Fruit fly (Drosophila melanogaster) whole organism, embryonic: ENCODE measurements around the gene CG43051.

Source experiments
- B-H2 ChIP-seq: fragments of 200-800 bp; sonication (Bioruptor generic); optimal IDR thresholded peaks from 2 replicates; lab custom pipeline; 2018; ENCODE audit warnings: missing biosample characterization, mild to moderate bottlenecking, missing genetic modification characterization
- Bdp1 ChIP-seq: fragments of 200-800 bp; sonication (Bioruptor generic); optimal IDR thresholded peaks from 3 replicates; lab custom pipeline; 2016; ENCODE audit warnings: missing biosample characterization, missing genetic modification characterization
- CG10147 ChIP-seq: fragments of 200-800 bp; sonication (Bioruptor generic); optimal IDR thresholded peaks from 2 replicates; lab custom pipeline; 2019; ENCODE audit warnings: missing biosample characterization, mild to moderate bottlenecking, missing genetic modification characterization, moderate library complexity
- CG10209 ChIP-seq: fragments of 200-800 bp; sonication (Bioruptor generic); optimal IDR thresholded peaks from 3 replicates; lab custom pipeline; 2017; ENCODE audit warnings: missing biosample characterization, mild to moderate bottlenecking, missing genetic modification characterization, missing genetic modification reagents
- CG10267 ChIP-seq: fragments of 200-800 bp; sonication (Bioruptor generic); optimal IDR thresholded peaks from 2 replicates; lab custom pipeline; 2018; ENCODE audit warnings: missing biosample characterization, mild to moderate bottlenecking, missing genetic modification characterization, moderate library complexity
- CG11560 ChIP-seq: fragments of 200-800 bp; sonication (Bioruptor generic); IDR thresholded peaks from 3 replicates; pipeline ENCODE4 v1.3.6; 2022; ENCODE audit warnings: missing biosample characterization, missing genetic modification characterization
- CG12071 ChIP-seq: fragments of 200-800 bp; sonication (Bioruptor generic); optimal IDR thresholded peaks from 3 replicates; lab custom pipeline; 2018; ENCODE audit warnings: missing biosample characterization, mild to moderate bottlenecking, missing genetic modification characterization
- CG13624 ChIP-seq: fragments of 200-800 bp; sonication (Bioruptor generic); optimal IDR thresholded peaks from 2 replicates; lab custom pipeline; 2016; ENCODE audit warnings: missing biosample characterization, missing genetic modification characterization
- CG13775 ChIP-seq: fragments of 200-800 bp; sonication (Bioruptor generic); optimal IDR thresholded peaks from 3 replicates; lab custom pipeline; 2017; ENCODE audit warnings: missing biosample characterization, mild to moderate bottlenecking, missing genetic modification characterization
- CG14965 ChIP-seq: fragments of 200-800 bp; sonication (Bioruptor generic); optimal IDR thresholded peaks from 2 replicates; lab custom pipeline; 2016; ENCODE audit warnings: missing biosample characterization, missing genetic modification characterization, borderline replicate concordance
- CG18011 ChIP-seq: fragments of 200-800 bp; sonication (Bioruptor generic); optimal IDR thresholded peaks from 2 replicates; lab custom pipeline; 2017; ENCODE audit warnings: missing biosample characterization, missing genetic modification characterization, mild to moderate bottlenecking, moderate library complexity, missing genotype
- CG2199 ChIP-seq: fragments of 200-800 bp; sonication (Bioruptor generic); IDR thresholded peaks from 3 replicates; pipeline ENCODE4 v1.3.6; 2022; ENCODE audit warnings: missing biosample characterization, missing genetic modification characterization
- CG34422 ChIP-seq: fragments of 200-800 bp; sonication (Bioruptor generic); IDR thresholded peaks from 3 replicates; pipeline ENCODE4 v1.3.6; 2022; ENCODE audit warnings: missing biosample characterization, missing genetic modification characterization
- CG4360 ChIP-seq: fragments of 200-800 bp; sonication (Bioruptor generic); IDR thresholded peaks from 2 replicates; pipeline ENCODE4 v1.3.6; 2022; ENCODE audit warnings: missing biosample characterization, missing genetic modification characterization
- CG4404 ChIP-seq: fragments of 200-800 bp; sonication (Bioruptor generic); IDR thresholded peaks from 2 replicates; pipeline ENCODE4 v1.3.6; 2022; ENCODE audit warnings: missing biosample characterization, missing genetic modification characterization
- CG5245 ChIP-seq: fragments of 200-800 bp; sonication (Bioruptor generic); optimal IDR thresholded peaks from 3 replicates; lab custom pipeline; 2016; ENCODE audit warnings: missing biosample characterization, missing genetic modification characterization
- CG6813 ChIP-seq: fragments of 200-800 bp; sonication (Bioruptor generic); optimal IDR thresholded peaks from 2 replicates; lab custom pipeline; 2017; ENCODE audit warnings: missing biosample characterization, missing genetic modification characterization, mild to moderate bottlenecking, moderate library complexity, missing genetic modification reagents
- CG7357 ChIP-seq: fragments of 200-800 bp; sonication (Bioruptor generic); IDR thresholded peaks from 3 replicates; pipeline ENCODE4 v1.3.6; 2022; ENCODE audit warnings: missing biosample characterization, missing genetic modification characterization
- CG7556 ChIP-seq: fragments of 200-800 bp; sonication (Bioruptor generic); optimal IDR thresholded peaks from 2 replicates; lab custom pipeline; 2017; ENCODE audit warnings: missing biosample characterization, mild to moderate bottlenecking, missing genetic modification characterization
- CG7786 ChIP-seq: fragments of 200-800 bp; sonication (Bioruptor generic); optimal IDR thresholded peaks from 2 replicates; lab custom pipeline; 2016; ENCODE audit warnings: missing biosample characterization, missing genetic modification characterization
- CG8478 ChIP-seq: fragments of >200 bp; optimal IDR thresholded peaks from 2 replicates; lab custom pipeline; 2018
- CG9727 ChIP-seq: fragments of 200-800 bp; sonication (Bioruptor generic); optimal IDR thresholded peaks from 3 replicates; lab custom pipeline; 2017; ENCODE audit warnings: missing biosample characterization, mild to moderate bottlenecking, missing genetic modification characterization
- CG9876 ChIP-seq: fragments of 200-800 bp; sonication (Bioruptor generic); optimal IDR thresholded peaks from 2 replicates; lab custom pipeline; 2016; ENCODE audit warnings: missing biosample characterization, missing genetic modification characterization
- Dek ChIP-seq: fragments of 200-800 bp; sonication (Bioruptor generic); optimal IDR thresholded peaks from 3 replicates; lab custom pipeline; 2019; ENCODE audit warnings: missing biosample characterization, mild to moderate bottlenecking, missing genetic modification characterization, moderate library complexity
- Dip2 ChIP-seq: fragments of 200-800 bp; sonication (Bioruptor generic); IDR thresholded peaks from 2 replicates; pipeline ENCODE4 v1.3.6; 2022; ENCODE audit warnings: missing biosample characterization, missing genetic modification characterization
- Doc3 ChIP-seq: fragments of 200-800 bp; sonication (Bioruptor generic); IDR thresholded peaks from 3 replicates; pipeline ENCODE4 v1.3.6; 2022; ENCODE audit warnings: missing biosample characterization, missing genetic modification characterization; ENCODE audit not compliant: partially characterized antibody
- Fer2 ChIP-seq: fragments of 200-800 bp; sonication (Bioruptor generic); optimal IDR thresholded peaks from 2 replicates; lab custom pipeline; 2018; ENCODE audit warnings: missing biosample characterization, mild to moderate bottlenecking, missing genetic modification characterization, moderate library complexity
- Hand ChIP-seq: fragments of 200-800 bp; sonication (Bioruptor generic); optimal IDR thresholded peaks from 2 replicates; lab custom pipeline; 2017; ENCODE audit warnings: mild to moderate bottlenecking, missing biosample characterization, missing genetic modification reagents, missing genetic modification characterization
- Hr78 ChIP-seq, 2 experiments: fragments of 200-800 bp in 1 of 2; fragments of >200 bp in 1 of 2; sonication (Bioruptor generic) in 1 of 2; optimal IDR thresholded peaks; 2 replicates each; lab custom pipeline; 2017 to 2019; ENCODE audit warnings: missing biosample characterization in 2 of 2, missing genetic modification characterization in 2 of 2, mild to moderate bottlenecking in 1 of 2, moderate library complexity in 1 of 2
- Hsf ChIP-seq: fragments of 200-800 bp; sonication (Bioruptor generic); optimal IDR thresholded peaks from 3 replicates; lab custom pipeline; 2016; ENCODE audit warnings: missing biosample characterization, missing genetic modification characterization
- Lpt ChIP-seq: fragments of >200 bp; optimal IDR thresholded peaks from 2 replicates; lab custom pipeline; 2018; ENCODE audit warnings: missing biosample characterization, missing genetic modification characterization
- Nf-YB ChIP-seq: fragments of 200-800 bp; sonication (Bioruptor generic); optimal IDR thresholded peaks from 3 replicates; lab custom pipeline; 2019; ENCODE audit warnings: missing biosample characterization, mild to moderate bottlenecking, missing genetic modification characterization, moderate library complexity
- Nf-YC ChIP-seq: fragments of 200-800 bp; optimal IDR thresholded peaks from 3 replicates; lab custom pipeline; 2019; ENCODE audit warnings: missing biosample characterization, mild to moderate bottlenecking, missing genetic modification characterization, moderate library complexity
- Pdp1 ChIP-seq, 2 experiments: fragments of 200-800 bp; sonication (Bioruptor generic); optimal IDR thresholded peaks; 3 replicates each; lab custom pipeline; 2016; ENCODE audit warnings: missing biosample characterization in 2 of 2, missing genetic modification characterization in 2 of 2, mild to moderate bottlenecking in 1 of 2, moderate library complexity in 1 of 2
- Sox102F ChIP-seq: fragments of 200-800 bp; sonication (Bioruptor generic); optimal IDR thresholded peaks from 2 replicates; lab custom pipeline; 2018; ENCODE audit warnings: missing biosample characterization, mild to moderate bottlenecking, missing genetic modification characterization, moderate library complexity
- Spps ChIP-seq: fragments of 200-800 bp; sonication (Bioruptor generic); optimal IDR thresholded peaks from 2 replicates; lab custom pipeline; 2018; ENCODE audit warnings: missing biosample characterization, mild to moderate bottlenecking, missing genetic modification characterization
- caup ChIP-seq: fragments of 200-800 bp; sonication (Bioruptor generic); optimal IDR thresholded peaks from 3 replicates; lab custom pipeline; 2017; ENCODE audit warnings: missing biosample characterization, mild to moderate bottlenecking, missing genetic modification characterization, moderate library complexity; ENCODE audit not compliant: severe bottlenecking
- crol ChIP-seq: fragments of 200-800 bp; sonication (Bioruptor generic); IDR thresholded peaks from 2 replicates; pipeline ENCODE4 v1.3.6; 2022; ENCODE audit warnings: missing biosample characterization, missing genetic modification characterization
- dan ChIP-seq: fragments of 200-800 bp; sonication (Bioruptor generic); IDR thresholded peaks from 2 replicates; pipeline ENCODE4 v1.3.6; 2022; ENCODE audit warnings: missing biosample characterization, missing genetic modification characterization
- dmrt99B ChIP-seq: fragments of 200-800 bp; sonication (Bioruptor generic); optimal IDR thresholded peaks from 2 replicates; lab custom pipeline; 2018; ENCODE audit warnings: missing biosample characterization, mild to moderate bottlenecking, missing genetic modification characterization, moderate library complexity
- emc ChIP-seq: fragments of 200-800 bp; sonication (Bioruptor generic); optimal IDR thresholded peaks from 2 replicates; lab custom pipeline; 2016; ENCODE audit warnings: missing biosample characterization, missing genetic modification characterization
- fd64A ChIP-seq: fragments of 200-800 bp; sonication (Bioruptor generic); optimal IDR thresholded peaks from 3 replicates; lab custom pipeline; 2018; ENCODE audit warnings: missing biosample characterization, mild to moderate bottlenecking, missing genetic modification characterization
- gcm ChIP-seq: fragments of 200-800 bp; sonication (Bioruptor generic); optimal IDR thresholded peaks from 2 replicates; lab custom pipeline; 2019; ENCODE audit warnings: missing biosample characterization, mild to moderate bottlenecking, missing genetic modification characterization, moderate library complexity
- lilli ChIP-seq: fragments of 200-800 bp; sonication (Bioruptor generic); optimal IDR thresholded peaks from 3 replicates; lab custom pipeline; 2016; ENCODE audit warnings: missing biosample characterization, missing genetic modification characterization
- psq ChIP-seq: fragments of 200-800 bp; sonication (Bioruptor generic); optimal IDR thresholded peaks from 2 replicates; lab custom pipeline; 2017; ENCODE audit warnings: missing biosample characterization, missing genetic modification characterization
- repo ChIP-seq: fragments of 200-800 bp; sonication (Bioruptor generic); optimal IDR thresholded peaks from 2 replicates; lab custom pipeline; 2016; ENCODE audit warnings: missing biosample characterization, missing genetic modification characterization
- sna ChIP-seq: fragments of 200-800 bp; sonication (Bioruptor generic); IDR thresholded peaks from 2 replicates; pipeline ENCODE4 v1.3.6; 2022; ENCODE audit warnings: missing biosample characterization, missing genetic modification characterization; ENCODE audit not compliant: partially characterized antibody
- sob ChIP-seq: fragments of 200-800 bp; sonication (Bioruptor generic); IDR thresholded peaks from 2 replicates; pipeline ENCODE4 v1.3.6; 2022; ENCODE audit warnings: missing biosample characterization, missing genetic modification characterization
- stc ChIP-seq: fragments of 200-800 bp; sonication (Bioruptor generic); IDR thresholded peaks from 2 replicates; pipeline ENCODE4 v1.3.6; 2022; ENCODE audit warnings: missing biosample characterization, missing genetic modification characterization

CG43051 gene

DNA sequence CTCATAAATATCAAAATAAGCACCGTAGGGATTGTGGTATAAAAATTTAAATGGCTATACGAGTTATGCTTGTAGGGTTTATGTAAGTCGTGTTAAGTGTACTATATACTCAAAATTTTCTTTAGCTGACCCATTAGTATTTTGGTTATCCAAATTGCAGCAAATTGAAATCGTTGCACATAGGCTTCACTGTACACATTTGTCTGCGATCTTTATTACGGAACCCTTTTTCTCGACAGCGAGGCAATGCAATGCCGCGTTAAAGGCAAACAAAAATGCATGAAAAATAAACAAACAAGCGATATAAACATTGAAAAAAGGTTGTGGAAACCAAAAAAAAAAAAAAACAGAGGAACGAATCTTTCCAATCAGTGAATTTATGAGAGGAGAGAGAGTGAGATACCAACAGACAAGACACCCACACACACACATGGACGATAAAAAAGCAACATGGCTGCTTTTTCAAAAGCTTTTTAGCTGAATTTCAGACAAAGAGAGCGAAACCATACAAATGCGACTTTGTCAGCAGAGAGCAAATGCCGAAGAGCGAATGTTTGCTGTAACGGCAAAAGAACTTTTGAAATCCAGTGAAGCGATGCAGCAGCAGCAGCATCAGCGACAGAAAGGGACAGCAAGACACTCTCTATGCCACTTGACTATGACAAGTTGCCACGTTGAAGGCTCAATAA lies 23.7 kb upstream of the CG43051 start (continued):
- TF ChIP-seq CG11560 (tag; lab: Robert Waterston, UW), result peak; percentile 69; the same call in 1 of the 3 replicates
- peak; percentile 41 for TF ChIP-seq psq (GFP tag; lab: Kevin White, UChicago)
- TF ChIP-seq repo (GFP tag; lab: Kevin White, UChicago), result peak; percentile 85
- peak; percentile 89; the same call in 1 of the 3 replicates for TF ChIP-seq CG34422
- peak; percentile 79 for TF ChIP-seq CG10267 (tag; lab: Kevin White, UChicago)
- peak; percentile 45 for TF ChIP-seq CG14965 (GFP tag; lab: Kevin White, UChicago)
- TF ChIP-seq CG10147 (GFP tag; lab: Kevin White, UChicago), result peak; percentile 78
- TF ChIP-seq Sox102F, result peak; percentile 93
- TF ChIP-seq CG8478 (lab: Kevin White, UChicago), result no peak
- peak; percentile 76 for TF ChIP-seq gcm
- TF ChIP-seq Dip2 (GFP tag; lab: Robert Waterston, UW), result no peak
- TF ChIP-seq stc (GFP tag; lab: Robert Waterston, UW), result peak; percentile 91
- TF ChIP-seq CG7786 (GFP tag; lab: Kevin White, UChicago), result peak; percentile 90
- peak; percentile 72 for TF ChIP-seq Nf-YB (GFP tag; lab: Kevin White, UChicago)
- TF ChIP-seq CG10209 (GFP tag; lab: Kevin White, UChicago), result peak; percentile 81
- TF ChIP-seq Nf-YC (tag; lab: Kevin White, UChicago), result peak; percentile 84
- TF ChIP-seq sna (GFP tag; lab: Robert Waterston, UW), result no peak
- peak; percentile 93 for TF ChIP-seq lilli (GFP tag; lab: Kevin White, UChicago)
- peak; percentile 85 for TF ChIP-seq sob
- peak; percentile 72 for TF ChIP-seq Spps
- TF ChIP-seq Fer2, result peak; percentile 86
- TF ChIP-seq Bdp1 (GFP tag; lab: Kevin White, UChicago), result no peak
- TF ChIP-seq dan (GFP tag; lab: Robert Waterston, UW), result no peak
- peak; percentile 64; the same call in 1 of the 3 replicates for TF ChIP-seq CG2199 (GFP tag; lab: Robert Waterston, UW)
- TF ChIP-seq CG9876 (GFP tag; lab: Kevin White, UChicago), result peak; percentile 71
- TF ChIP-seq Hand (GFP tag; lab: Kevin White, UChicago), result peak; percentile 80
- no peak for TF ChIP-seq Doc3 (GFP tag; lab: Robert Waterston, UW)
- peak; percentile 86 for TF ChIP-seq CG12071
- peak; percentile 75 for TF ChIP-seq CG18011 (GFP tag; lab: Kevin White, UChicago)
- TF ChIP-seq dmrt99B, result peak; percentile 93
- peak; percentile 83 for TF ChIP-seq CG13775
- peak; percentile 91 for TF ChIP-seq CG7556
- peak; percentile 84 to 89 for TF ChIP-seq Pdp1 (GFP tag; optimal IDR thresholded peaks at IDR 0.05; lab: Kevin White, UChicago)
- peak; percentile 89 for TF ChIP-seq Hsf (GFP tag; lab: Kevin White, UChicago)
- peak; percentile 71; the same call in 1 of the 3 replicates for TF ChIP-seq CG7357
- TF ChIP-seq CG4360 (GFP tag; lab: Robert Waterston, UW), result no peak; the same call in 1 of the 2 replicates
- no peak for TF ChIP-seq CG4404 (GFP tag; lab: Robert Waterston, UW)
- TF ChIP-seq Lpt (GFP tag; lab: Kevin White, UChicago), result no peak
- peak; percentile 87 for TF ChIP-seq CG13624
- peak; percentile 84 for TF ChIP-seq caup (GFP tag; lab: Kevin White, UChicago)
- TF ChIP-seq Dek (tag; lab: Kevin White, UChicago), result peak; percentile 86
- TF ChIP-seq Hr78 (GFP tag; optimal IDR thresholded peaks at IDR 0.05; lab: Kevin White, UChicago), result no peak
- TF ChIP-seq CG6813 (GFP tag; lab: Kevin White, UChicago), result peak; percentile 80
- TF ChIP-seq fd64A (GFP tag; lab: Kevin White, UChicago), result peak; percentile 75
- no peak for TF ChIP-seq crol (GFP tag; lab: Robert Waterston, UW)
- peak; percentile 83 for TF ChIP-seq CG9727 (GFP tag; lab: Kevin White, UChicago)
- TF ChIP-seq B-H2 (GFP tag; lab: Kevin White, UChicago), result peak; percentile 67
- peak; percentile 69 for TF ChIP-seq emc
- TF ChIP-seq CG5245 (GFP tag; lab: Kevin White, UChicago), result peak; percentile 81
